Worm (Caenorhabditis elegans) whole organism, L2 larva: ENCODE results near the gene C26B2.2.

Source experiments
- C34F6.9 ChIP-seq: fragments of 150-350 bp; optimal IDR thresholded peaks from 2 replicates; lab custom pipeline; 2014; ENCODE audit warnings: missing biosample characterization, missing genetic modification characterization
- F13H6.1 ChIP-seq: sonication (generic microtip); optimal IDR thresholded peaks from 2 replicates; lab custom pipeline; 2016; ENCODE audit warnings: missing genetic modification characterization, missing compliant biosample characterization
- R02D3.7 ChIP-seq: fragments of 150-350 bp; optimal IDR thresholded peaks from 2 replicates; lab custom pipeline; 2014; ENCODE audit warnings: missing biosample characterization, missing genetic modification characterization
- Y55F3AM.14 ChIP-seq: fragments of 200-800 bp; sonication (Bioruptor generic); optimal IDR thresholded peaks from 2 replicates; lab custom pipeline; 2018; ENCODE audit warnings: mild to moderate bottlenecking, missing genetic modification characterization, missing compliant biosample characterization
- ZK546.5 ChIP-seq: sonication (generic microtip); optimal IDR thresholded peaks from 2 replicates; lab custom pipeline; 2017; ENCODE audit warnings: missing biosample characterization, missing genetic modification characterization
- alr-1 ChIP-seq: fragments of 150-350 bp; optimal IDR thresholded peaks from 2 replicates; lab custom pipeline; 2014; ENCODE audit warnings: missing biosample characterization, missing genetic modification characterization
- ama-1 ChIP-seq: fragments of 150-350 bp; optimal IDR thresholded peaks from 2 replicates; lab custom pipeline; 2018; ENCODE audit warnings: inconsistent platforms
- blmp-1 ChIP-seq: sonication (generic microtip); optimal IDR thresholded peaks from 2 replicates; lab custom pipeline; 2017; ENCODE audit warnings: missing genetic modification characterization, mild to moderate bottlenecking, missing compliant biosample characterization, antibody characterized with exemption, moderate library complexity; ENCODE audit not compliant: insufficient read depth
- ceh-82 ChIP-seq: fragments of 150-350 bp; optimal IDR thresholded peaks from 2 replicates; lab custom pipeline; 2014; ENCODE audit warnings: missing biosample characterization, missing genetic modification characterization
- crh-2 ChIP-seq: sonication (generic microtip); optimal IDR thresholded peaks from 2 replicates; lab custom pipeline; 2017; ENCODE audit warnings: missing biosample characterization, missing genetic modification characterization
- dmd-4 ChIP-seq: sonication (generic microtip); optimal IDR thresholded peaks from 2 replicates; lab custom pipeline; 2017; ENCODE audit warnings: missing biosample characterization, missing genetic modification characterization
- egl-27 ChIP-seq: sonication (generic microtip); optimal IDR thresholded peaks from 3 replicates; lab custom pipeline; 2017; ENCODE audit warnings: missing biosample characterization, missing genetic modification reagents, missing genetic modification characterization
- elt-1 ChIP-seq: fragments of 150-350 bp; optimal IDR thresholded peaks from 2 replicates; lab custom pipeline; 2014; ENCODE audit warnings: missing biosample characterization, missing genetic modification characterization
- elt-3 ChIP-seq: sonication (generic microtip); optimal IDR thresholded peaks from 2 replicates; lab custom pipeline; 2017; ENCODE audit warnings: missing biosample characterization, missing genetic modification characterization
- fos-1 ChIP-seq: fragments of 150-350 bp; optimal IDR thresholded peaks from 2 replicates; lab custom pipeline; 2014; ENCODE audit warnings: missing biosample characterization, missing genetic modification characterization
- gmeb-1 ChIP-seq: fragments of 150-350 bp; optimal IDR thresholded peaks from 2 replicates; lab custom pipeline; 2014; ENCODE audit warnings: missing biosample characterization, missing genetic modification characterization
- lin-11 ChIP-seq: fragments of 150-350 bp; sonication (generic microtip); optimal IDR thresholded peaks from 2 replicates; lab custom pipeline; 2014; ENCODE audit warnings: missing biosample characterization, missing genetic modification characterization, inconsistent platforms, mixed read lengths
- lin-13 ChIP-seq: fragments of 150-350 bp; optimal IDR thresholded peaks from 2 replicates; lab custom pipeline; 2014; ENCODE audit warnings: missing biosample characterization, missing genetic modification reagents, missing genetic modification characterization
- lin-39 ChIP-seq: fragments of 150-350 bp; optimal IDR thresholded peaks from 2 replicates; lab custom pipeline; 2014; ENCODE audit warnings: missing biosample characterization, missing genetic modification reagents, missing genetic modification characterization
- lsy-2 ChIP-seq, 2 experiments: fragments of 150-350 bp in 1 of 2; sonication (generic microtip) in 1 of 2; optimal IDR thresholded peaks; 2 replicates each; lab custom pipeline; 2014 to 2017; ENCODE audit warnings: missing biosample characterization in 2 of 2, missing genetic modification characterization in 2 of 2
- mab-5 ChIP-seq: fragments of 150-350 bp; optimal IDR thresholded peaks from 2 replicates; lab custom pipeline; 2014; ENCODE audit warnings: missing biosample characterization, missing genetic modification characterization
- mbf-1 ChIP-seq: sonication (generic microtip); optimal IDR thresholded peaks from 2 replicates; lab custom pipeline; 2017; ENCODE audit warnings: missing biosample characterization, missing genetic modification characterization
- mdl-1 ChIP-seq, 2 experiments: fragments of 150-350 bp in 1 of 2; sonication (generic microtip) in 1 of 2; optimal IDR thresholded peaks; 2 replicates each; lab custom pipeline; 2017; ENCODE audit warnings: missing biosample characterization in 2 of 2, missing genetic modification characterization in 2 of 2
- nhr-11 ChIP-seq: fragments of 150-350 bp; optimal IDR thresholded peaks from 2 replicates; lab custom pipeline; 2014; ENCODE audit warnings: missing biosample characterization, missing genetic modification characterization
- nhr-12 ChIP-seq: fragments of 150-350 bp; optimal IDR thresholded peaks from 2 replicates; lab custom pipeline; 2014; ENCODE audit warnings: missing biosample characterization, missing genetic modification characterization
- nhr-129 ChIP-seq: fragments of 150-350 bp; optimal IDR thresholded peaks from 2 replicates; lab custom pipeline; 2014; ENCODE audit warnings: missing biosample characterization, missing genetic modification characterization
- nhr-21 ChIP-seq: fragments of 150-350 bp; optimal IDR thresholded peaks from 2 replicates; lab custom pipeline; 2014; ENCODE audit warnings: missing biosample characterization, missing genetic modification characterization
- nhr-23 ChIP-seq: fragments of 150-350 bp; optimal IDR thresholded peaks from 2 replicates; lab custom pipeline; 2014; ENCODE audit warnings: missing biosample characterization, missing genetic modification reagents, missing genetic modification characterization
- nhr-237 ChIP-seq: fragments of 150-350 bp; optimal IDR thresholded peaks from 2 replicates; lab custom pipeline; 2014; ENCODE audit warnings: missing biosample characterization, missing genetic modification characterization
- nhr-25 ChIP-seq: fragments of 150-350 bp; sonication (generic microtip); optimal IDR thresholded peaks from 3 replicates; lab custom pipeline; 2014; ENCODE audit warnings: missing biosample characterization, missing genetic modification characterization
- nhr-6 ChIP-seq: fragments of 150-350 bp; optimal IDR thresholded peaks from 2 replicates; lab custom pipeline; 2014; ENCODE audit warnings: missing biosample characterization, missing genetic modification characterization
- nhr-77 ChIP-seq: fragments of 150-350 bp; optimal IDR thresholded peaks from 2 replicates; lab custom pipeline; 2014; ENCODE audit warnings: missing biosample characterization, missing genetic modification characterization
- peb-1 ChIP-seq: fragments of 150-350 bp; optimal IDR thresholded peaks from 2 replicates; lab custom pipeline; 2014; ENCODE audit warnings: missing biosample characterization, missing genetic modification characterization
- sem-4 ChIP-seq: fragments of 150-350 bp; optimal IDR thresholded peaks from 2 replicates; lab custom pipeline; 2014; ENCODE audit warnings: missing biosample characterization, missing genetic modification reagents, missing genetic modification characterization
- skn-1 ChIP-seq: sonication (generic microtip); optimal IDR thresholded peaks from 2 replicates; lab custom pipeline; 2017; ENCODE audit warnings: missing biosample characterization, missing genetic modification characterization
- sma-3 ChIP-seq: sonication (generic microtip); optimal IDR thresholded peaks from 2 replicates; lab custom pipeline; 2016; ENCODE audit warnings: missing genetic modification reagents, missing genetic modification characterization, missing compliant biosample characterization
- sma-9 ChIP-seq, 2 experiments: fragments of 150-350 bp in 1 of 2; sonication (generic microtip) in 1 of 2; optimal IDR thresholded peaks; 2 replicates each; lab custom pipeline; 2014 to 2016; ENCODE audit warnings: missing genetic modification characterization in 2 of 2, mild to moderate bottlenecking in 1 of 2, missing biosample characterization in 1 of 2, missing compliant biosample characterization in 1 of 2, missing genetic modification reagents in 1 of 2, moderate library complexity in 1 of 2
- snpc-4 ChIP-seq: fragments of 150-350 bp; optimal IDR thresholded peaks from 2 replicates; lab custom pipeline; 2014; ENCODE audit warnings: missing biosample characterization, missing genetic modification characterization
- unc-39 ChIP-seq: fragments of 150-350 bp; optimal IDR thresholded peaks from 2 replicates; lab custom pipeline; 2014; ENCODE audit warnings: missing biosample characterization, missing genetic modification characterization
- unc-62 ChIP-seq: fragments of 150-350 bp; optimal IDR thresholded peaks from 2 replicates; lab custom pipeline; 2014; ENCODE audit warnings: missing biosample characterization, missing genetic modification reagents, missing genetic modification characterization
- zag-1 ChIP-seq: fragments of 150-350 bp; optimal IDR thresholded peaks from 2 replicates; lab custom pipeline; 2014; ENCODE audit warnings: missing biosample characterization, missing genetic modification characterization
- ztf-1 ChIP-seq: fragments of 200-800 bp; sonication (Bioruptor generic); conservative IDR thresholded peaks from 2 replicates; pipeline ENCODE4 v1.3.6; 2022; ENCODE audit warnings: missing genetic modification characterization, missing compliant biosample characterization
- ztf-11 ChIP-seq: sonication (generic microtip); optimal IDR thresholded peaks from 2 replicates; lab custom pipeline; 2017; ENCODE audit warnings: missing biosample characterization, missing genetic modification characterization
- ztf-4 ChIP-seq: fragments of 150-350 bp; optimal IDR thresholded peaks from 2 replicates; lab custom pipeline; 2014; ENCODE audit warnings: missing biosample characterization, missing genetic modification characterization

C26B2.2 gene

DNA sequence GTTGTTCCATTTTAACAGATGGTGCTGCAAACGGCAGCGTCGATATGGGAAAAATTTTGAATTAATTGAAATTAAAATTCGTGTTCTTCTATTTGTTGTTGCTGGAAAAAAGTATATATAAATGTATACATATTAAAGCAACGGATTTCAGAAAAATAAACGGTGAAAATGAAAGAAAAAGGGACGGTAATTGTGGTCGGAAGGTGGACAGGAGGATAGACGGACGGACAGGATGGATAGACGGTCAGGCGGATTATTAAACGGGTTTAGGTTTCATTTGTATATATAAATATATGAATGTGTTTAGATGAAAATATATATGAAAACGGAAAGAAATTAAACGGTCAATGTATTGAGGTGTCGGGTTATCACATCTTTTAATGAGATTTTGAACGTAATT is 7.5 kb upstream of the C26B2.2 start, which contains the start of gene nhr-31:
nhr-31 (minus strand) TSS at position 101 of the 400 bp plus-strand sequence.
- TF ChIP-seq lin-39 (tag; lab: Kevin White, UChicago) (no peak), alr-1 (tag; lab: Kevin White, UChicago) (no peak), elt-1 (tag; lab: Kevin White, UChicago) (no peak), dmd-4 (tag; lab: Kevin White, UChicago) (no peak), nhr-21 (tag; lab: Kevin White, UChicago) (no peak), ZK546.5 (tag; lab: Kevin White, UChicago) (no peak), peb-1 (tag; lab: Kevin White, UChicago) (no peak), nhr-237 (tag; lab: Kevin White, UChicago) (no peak), unc-62 (no peak), mdl-1 (tag; optimal IDR thresholded peaks at IDR 0.05; lab: Kevin White, UChicago) (no peak), fos-1 (no peak), nhr-77 (tag; lab: Kevin White, UChicago) (no peak), elt-3 (tag; lab: Kevin White, UChicago) (no peak), nhr-25 (no peak), lsy-2 (tag; optimal IDR thresholded peaks at IDR 0.05; lab: Kevin White, UChicago) (no peak), snpc-4 (no peak), blmp-1 (tag; lab: Kevin White, UChicago) (no peak)

DNA sequence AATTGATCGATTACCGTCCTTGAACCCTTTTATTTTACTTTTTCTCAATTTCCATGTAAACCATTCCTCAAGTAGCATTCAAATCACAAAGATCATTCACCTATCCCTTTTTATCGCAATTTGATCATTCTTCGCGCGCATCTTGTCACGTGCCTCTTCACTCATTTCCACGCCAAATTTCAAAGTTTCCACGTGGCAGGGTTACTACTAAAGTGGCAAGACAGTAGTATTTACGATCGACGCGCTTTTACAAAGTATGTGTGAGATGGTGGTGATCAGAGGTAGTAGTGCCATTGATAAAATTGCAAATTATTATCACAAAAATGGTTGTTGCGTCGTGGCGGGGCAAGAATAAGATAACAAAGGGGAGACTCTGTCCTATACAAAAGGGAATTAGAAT is 6.5 kb upstream of the C26B2.2 start:
- no peak for TF ChIP-seq C34F6.9 (tag; lab: Kevin White, UChicago)
- TF ChIP-seq blmp-1 (tag; lab: Kevin White, UChicago), result peak; percentile 89
- TF ChIP-seq skn-1 (tag; lab: Kevin White, UChicago), result no peak
- TF ChIP-seq elt-3 (tag; lab: Kevin White, UChicago), result no peak
- TF ChIP-seq nhr-129 (tag; lab: Kevin White, UChicago), result peak; percentile 65
- no peak for TF ChIP-seq ztf-11 (tag; lab: Kevin White, UChicago)
- peak; percentile 99 for TF ChIP-seq crh-2
- TF ChIP-seq fos-1, result peak; percentile 61
- no peak for TF ChIP-seq snpc-4
- TF ChIP-seq ama-1 (lab: Kevin White, UChicago), result peak; percentile 34
- no peak for TF ChIP-seq mab-5
- TF ChIP-seq gmeb-1 (tag; lab: Kevin White, UChicago), result peak; percentile 69
- no peak for TF ChIP-seq nhr-11 (tag; lab: Kevin White, UChicago)
- TF ChIP-seq nhr-6 (tag; lab: Kevin White, UChicago), result peak; percentile 69
- no peak for TF ChIP-seq ZK546.5 (tag; lab: Kevin White, UChicago)
- TF ChIP-seq nhr-23 (tag; lab: Kevin White, UChicago), result no peak
- TF ChIP-seq egl-27 (tag; lab: Kevin White, UChicago), result peak; percentile 44
- no peak for TF ChIP-seq nhr-12 (tag; lab: Kevin White, UChicago)
- TF ChIP-seq mdl-1 (tag; optimal IDR thresholded peaks at IDR 0.05; lab: Kevin White, UChicago), result peak; percentile 78 to 83
- peak; percentile 95 for TF ChIP-seq nhr-21 (tag; lab: Kevin White, UChicago)
- TF ChIP-seq peb-1 (tag; lab: Kevin White, UChicago), result no peak
- TF ChIP-seq lin-13 (GFP tag; lab: Kevin White, UChicago), result no peak
- peak; percentile 12 for TF ChIP-seq sem-4 (tag; lab: Kevin White, UChicago)
- TF ChIP-seq nhr-25, result peak; percentile 95
- TF ChIP-seq sma-9 (GFP tag; optimal IDR thresholded peaks at IDR 0.05; lab: Kevin White, UChicago), result peak; percentile 97
- TF ChIP-seq sma-9 (tag; optimal IDR thresholded peaks at IDR 0.05; lab: Kevin White, UChicago), result no peak
- no peak for TF ChIP-seq ztf-1 (GFP tag; lab: Robert Waterston, UW)
- no peak for TF ChIP-seq nhr-237 (tag; lab: Kevin White, UChicago)
- no peak for TF ChIP-seq lin-39 (tag; lab: Kevin White, UChicago)
- TF ChIP-seq lsy-2 (tag; optimal IDR thresholded peaks at IDR 0.05; lab: Kevin White, UChicago), result peak in 1 of 2 experiments; percentile 33
- TF ChIP-seq Y55F3AM.14 (GFP tag; lab: Kevin White, UChicago), result peak; percentile 55
- no peak for TF ChIP-seq zag-1
- no peak for TF ChIP-seq R02D3.7
- no peak for TF ChIP-seq unc-62
- no peak for TF ChIP-seq ztf-4 (tag; lab: Kevin White, UChicago)
- no peak for TF ChIP-seq mbf-1 (tag; lab: Kevin White, UChicago)
- TF ChIP-seq dmd-4 (tag; lab: Kevin White, UChicago), result no peak
- TF ChIP-seq ceh-82 (tag; lab: Kevin White, UChicago), result no peak
- TF ChIP-seq lin-11 (tag; lab: Kevin White, UChicago), result no peak
- peak; percentile 67 for TF ChIP-seq F13H6.1
- peak; percentile 92 for TF ChIP-seq sma-3
- TF ChIP-seq unc-39 (tag; lab: Kevin White, UChicago), result no peak
- TF ChIP-seq, all 48 proteins: peak for 17
